Worm (Caenorhabditis elegans) whole organism, L4 larva: ENCODE results near the gene K08F9.1.

Experiments
- F10B5.3 ChIP-seq: sonication (generic microtip); optimal IDR thresholded peaks from 2 replicates; lab custom pipeline; 2016; ENCODE audit warnings: mild to moderate bottlenecking, missing genetic modification characterization, missing compliant biosample characterization
- T20F7.1 ChIP-seq: fragments of 200-800 bp; sonication (Bioruptor generic); optimal IDR thresholded peaks from 2 replicates; lab custom pipeline; 2018; ENCODE audit warnings: mild to moderate bottlenecking, missing genetic modification characterization, missing compliant biosample characterization
- T26A8.4 ChIP-seq: fragments of 200-800 bp; sonication (Bioruptor generic); IDR thresholded peaks from 2 replicates; pipeline ENCODE4 v1.3.6; 2022; ENCODE audit warnings: missing genetic modification characterization, missing compliant biosample characterization
- Y48G9A.11 ChIP-seq: fragments of 200-800 bp; sonication (Bioruptor generic); IDR thresholded peaks from 2 replicates; pipeline ENCODE4 v1.3.6; 2022; ENCODE audit warnings: missing genetic modification reagents, missing genetic modification characterization, missing compliant biosample characterization
- Y5F2A.4 ChIP-seq: fragments of 200-800 bp; sonication (Bioruptor generic); optimal IDR thresholded peaks from 2 replicates; lab custom pipeline; 2018; ENCODE audit warnings: mild to moderate bottlenecking, missing genetic modification characterization, missing compliant biosample characterization
- arid-1 ChIP-seq: fragments of 200-800 bp; sonication (Bioruptor generic); conservative IDR thresholded peaks from 2 replicates; pipeline ENCODE4 v1.3.6; 2022; ENCODE audit warnings: missing genetic modification reagents, missing genetic modification characterization, missing compliant biosample characterization
- ceh-32 ChIP-seq: sonication (generic microtip); optimal IDR thresholded peaks from 2 replicates; lab custom pipeline; 2016; ENCODE audit warnings: mild to moderate bottlenecking, missing genetic modification characterization, missing compliant biosample characterization; ENCODE audit not compliant: poor library complexity
- ceh-44 ChIP-seq: fragments of 200-800 bp; sonication (Bioruptor generic); IDR thresholded peaks from 2 replicates; pipeline ENCODE4 v1.3.6; 2022; ENCODE audit warnings: missing genetic modification reagents, missing genetic modification characterization, missing compliant biosample characterization
- ceh-82 ChIP-seq: sonication (generic microtip); optimal IDR thresholded peaks from 2 replicates; lab custom pipeline; 2017; ENCODE audit warnings: missing biosample characterization, missing genetic modification characterization
- ces-1 ChIP-seq: fragments of 150-350 bp; sonication (generic microtip); optimal IDR thresholded peaks from 4 replicates; lab custom pipeline; 2014; ENCODE audit warnings: missing biosample characterization, missing genetic modification reagents, missing genetic modification characterization
- cey-2 ChIP-seq: sonication (generic microtip); optimal IDR thresholded peaks from 3 replicates; lab custom pipeline; 2017; ENCODE audit warnings: missing genetic modification characterization, mild to moderate bottlenecking, missing compliant biosample characterization, antibody characterized with exemption, borderline replicate concordance; ENCODE audit not compliant: insufficient read depth
- daf-16 ChIP-seq, 3 experiments: sonication (generic microtip); optimal IDR thresholded peaks; 2 replicates each; lab custom pipeline; 2016 to 2017; ENCODE audit warnings: missing genetic modification characterization in 3 of 3, missing genetic modification reagents in 3 of 3, mild to moderate bottlenecking in 2 of 3, missing compliant biosample characterization in 2 of 3, missing biosample characterization in 1 of 3, moderate library complexity in 1 of 3
- dmd-6 ChIP-seq: fragments of 200-800 bp; sonication (Bioruptor generic); IDR thresholded peaks from 2 replicates; pipeline ENCODE4 v1.3.6; 2022; ENCODE audit warnings: missing genetic modification reagents, missing genetic modification characterization, missing compliant biosample characterization
- dmd-8 ChIP-seq: fragments of 200-800 bp; sonication (Bioruptor generic); IDR thresholded peaks from 2 replicates; pipeline ENCODE4 v1.3.6; 2022; ENCODE audit warnings: missing genetic modification characterization, missing compliant biosample characterization
- dmd-9 ChIP-seq: fragments of 200-800 bp; sonication (Bioruptor generic); IDR thresholded peaks from 2 replicates; pipeline ENCODE4 v1.3.6; 2022; ENCODE audit warnings: missing genetic modification reagents, missing genetic modification characterization, missing compliant biosample characterization
- egl-27 ChIP-seq: sonication (generic microtip); optimal IDR thresholded peaks from 3 replicates; lab custom pipeline; 2017; ENCODE audit warnings: missing biosample characterization, missing genetic modification reagents, missing genetic modification characterization
- egl-43 ChIP-seq: fragments of 200-800 bp; sonication (Bioruptor generic); IDR thresholded peaks from 2 replicates; pipeline ENCODE4 v1.3.6; 2022; ENCODE audit warnings: missing genetic modification reagents, missing genetic modification characterization, missing compliant biosample characterization
- hif-1 ChIP-seq, 2 experiments: sonication (generic microtip); optimal IDR thresholded peaks; 2 replicates each; lab custom pipeline; 2016 to 2017; ENCODE audit warnings: missing compliant biosample characterization in 2 of 2, missing genetic modification characterization in 2 of 2, missing genetic modification reagents in 2 of 2, missing genotype in 2 of 2, mild to moderate bottlenecking in 1 of 2
- hlh-11 ChIP-seq: fragments of 200-800 bp; sonication (Bioruptor generic); optimal IDR thresholded peaks from 2 replicates; lab custom pipeline; 2018; ENCODE audit warnings: mild to moderate bottlenecking, missing genetic modification characterization, missing compliant biosample characterization
- hlh-30 ChIP-seq: sonication (generic microtip); optimal IDR thresholded peaks from 2 replicates; lab custom pipeline; 2017; ENCODE audit warnings: antibody characterized with exemption, mild to moderate bottlenecking, missing genetic modification characterization, missing compliant biosample characterization; ENCODE audit not compliant: insufficient read depth
- lin-1 ChIP-seq: fragments of 200-800 bp; sonication (Bioruptor generic); IDR thresholded peaks from 2 replicates; pipeline ENCODE4 v1.3.6; 2022; ENCODE audit warnings: missing genetic modification reagents, missing genetic modification characterization, missing compliant biosample characterization
- lin-13 ChIP-seq: fragments of 150-350 bp; optimal IDR thresholded peaks from 2 replicates; lab custom pipeline; 2014; ENCODE audit warnings: missing biosample characterization, missing genetic modification reagents, missing genetic modification characterization
- lin-29 ChIP-seq: fragments of 200-800 bp; sonication (Bioruptor generic); IDR thresholded peaks from 2 replicates; pipeline ENCODE4 v1.3.6; 2022; ENCODE audit warnings: missing genetic modification reagents, missing genetic modification characterization, missing compliant biosample characterization
- lin-39 ChIP-seq: fragments of 150-350 bp; optimal IDR thresholded peaks from 2 replicates; lab custom pipeline; 2014; ENCODE audit warnings: missing biosample characterization, missing genetic modification reagents, missing genetic modification characterization
- lir-3 ChIP-seq: sonication (generic microtip); optimal IDR thresholded peaks from 2 replicates; lab custom pipeline; 2016; ENCODE audit warnings: mild to moderate bottlenecking, missing genetic modification characterization, missing compliant biosample characterization
- lsy-2 ChIP-seq, 2 experiments: fragments of 150-350 bp in 1 of 2; sonication (generic microtip) in 1 of 2; optimal IDR thresholded peaks; 2 replicates each; lab custom pipeline; 2014 to 2017; ENCODE audit warnings: missing biosample characterization in 2 of 2, missing genetic modification characterization in 2 of 2
- madf-5 ChIP-seq, 2 experiments: fragments of 200-800 bp; sonication (Bioruptor generic); IDR thresholded peaks; 2 replicates each; pipeline ENCODE4 v1.3.6; 2022; ENCODE audit warnings: missing compliant biosample characterization in 2 of 2, missing genetic modification characterization in 2 of 2
- mep-1 ChIP-seq: fragments of 150-350 bp; sonication (generic microtip); optimal IDR thresholded peaks from 3 replicates; lab custom pipeline; 2014; ENCODE audit warnings: missing biosample characterization, missing genetic modification characterization
- mes-2 ChIP-seq: sonication (generic microtip); optimal IDR thresholded peaks from 2 replicates; lab custom pipeline; 2016; ENCODE audit warnings: missing genotype, mild to moderate bottlenecking, missing genetic modification characterization, missing compliant biosample characterization; ENCODE audit not compliant: poor library complexity, severe bottlenecking
- nhr-10 ChIP-seq: fragments of 150-350 bp; optimal IDR thresholded peaks from 2 replicates; lab custom pipeline; 2014; ENCODE audit warnings: missing biosample characterization, missing genetic modification characterization
- nhr-111 ChIP-seq: fragments of 200-800 bp; sonication (Bioruptor generic); optimal IDR thresholded peaks from 2 replicates; lab custom pipeline; 2018; ENCODE audit warnings: mild to moderate bottlenecking, missing genetic modification characterization, missing compliant biosample characterization
- nhr-28 ChIP-seq: fragments of 150-350 bp; optimal IDR thresholded peaks from 2 replicates; lab custom pipeline; 2014; ENCODE audit warnings: missing biosample characterization, missing genetic modification characterization
- nhr-48 ChIP-seq: sonication (generic microtip); optimal IDR thresholded peaks from 2 replicates; lab custom pipeline; 2016; ENCODE audit warnings: mild to moderate bottlenecking, missing genetic modification characterization, missing compliant biosample characterization
- nhr-6 ChIP-seq: fragments of 150-350 bp; optimal IDR thresholded peaks from 2 replicates; lab custom pipeline; 2014; ENCODE audit warnings: missing biosample characterization, missing genetic modification characterization
- pqm-1 ChIP-seq: sonication (generic microtip); optimal IDR thresholded peaks from 2 replicates; lab custom pipeline; 2017; ENCODE audit warnings: missing biosample characterization, missing genetic modification characterization
- snpc-1.2 ChIP-seq: fragments of 200-800 bp; sonication (Bioruptor generic); IDR thresholded peaks from 2 replicates; pipeline ENCODE4 v1.3.6; 2022; ENCODE audit warnings: missing genetic modification reagents, missing genetic modification characterization, missing compliant biosample characterization
- tag-97 ChIP-seq: fragments of 200-800 bp; sonication (Bioruptor generic); IDR thresholded peaks from 2 replicates; pipeline ENCODE4 v1.3.6; 2022; ENCODE audit warnings: missing genetic modification characterization, missing compliant biosample characterization
- unc-39 ChIP-seq: sonication (generic microtip); optimal IDR thresholded peaks from 2 replicates; lab custom pipeline; 2017; ENCODE audit warnings: missing biosample characterization, missing genetic modification characterization
- zip-11 ChIP-seq: fragments of 200-800 bp; sonication (Bioruptor generic); IDR thresholded peaks from 2 replicates; pipeline ENCODE4 v1.3.6; 2022; ENCODE audit warnings: missing genetic modification characterization, missing compliant biosample characterization
- ztf-11 ChIP-seq: fragments of 150-350 bp; optimal IDR thresholded peaks from 2 replicates; lab custom pipeline; 2014; ENCODE audit warnings: missing biosample characterization, missing genetic modification characterization
- ztf-7 ChIP-seq: fragments of 150-350 bp; optimal IDR thresholded peaks from 2 replicates; lab custom pipeline; 2014; ENCODE audit warnings: missing biosample characterization, missing genetic modification characterization

K08F9.1 gene

ce11 chrV:15136772-15137171 is 6.4 kb downstream of the K08F9.1 start, which contains the start of gene aipl-1 (continued):
- TF ChIP-seq lsy-2 (tag; optimal IDR thresholded peaks at IDR 0.05; lab: Kevin White, UChicago) (peak in 1 of 2 experiments; percentile 46), cey-2 (no peak), Y5F2A.4 (GFP tag; lab: Kevin White, UChicago) (no peak), arid-1 (GFP tag; lab: Robert Waterston, UW) (no peak), T26A8.4 (GFP tag; lab: Robert Waterston, UW) (no peak), ztf-7 (no peak), dmd-9 (GFP tag; lab: Robert Waterston, UW) (no peak), hif-1 (tag; optimal IDR thresholded peaks at IDR 0.05; lab: Kevin White, UChicago) (peak in 1 of 2 experiments; percentile 72), hlh-30 (peak; percentile 63), Y48G9A.11 (GFP tag; lab: Robert Waterston, UW) (no peak), lin-29 (GFP tag; lab: Robert Waterston, UW) (no peak), lin-1 (no peak), lir-3 (tag; lab: Kevin White, UChicago) (no peak), nhr-111 (no peak), ztf-11 (tag; lab: Kevin White, UChicago) (no peak), ces-1 (no peak), ceh-82 (tag; lab: Kevin White, UChicago) (no peak), hlh-11 (tag; lab: Kevin White, UChicago) (peak; percentile 31), F10B5.3 (tag; lab: Kevin White, UChicago) (no peak), pqm-1 (tag; lab: Kevin White, UChicago) (no peak), mes-2 (tag; lab: Kevin White, UChicago) (peak; percentile 94), ceh-32 (no peak)

- no peak for TF ChIP-seq zip-11 (GFP tag; lab: Robert Waterston, UW)
- TF ChIP-seq ceh-44 (GFP tag; lab: Robert Waterston, UW) = no peak
- TF ChIP-seq egl-43 (GFP tag; lab: Robert Waterston, UW) = no peak
- TF ChIP-seq dmd-6 (GFP tag; lab: Robert Waterston, UW) = peak; percentile 16; the same call in 1 of the 2 replicates
- no peak for TF ChIP-seq F10B5.3 (tag; lab: Kevin White, UChicago)
- no peak for TF ChIP-seq T20F7.1 (GFP tag; lab: Kevin White, UChicago)
- no peak for TF ChIP-seq daf-16 (GFP tag; optimal IDR thresholded peaks at IDR 0.05; lab: Kevin White, UChicago)
- TF ChIP-seq daf-16 (tag; optimal IDR thresholded peaks at IDR 0.05; lab: Kevin White, UChicago) = peak; percentile 25
- TF ChIP-seq dmd-9 (GFP tag; lab: Robert Waterston, UW) = no peak
- TF ChIP-seq nhr-6 (tag; lab: Kevin White, UChicago) = peak; percentile 8
- TF ChIP-seq lin-13 (GFP tag; lab: Kevin White, UChicago) = no peak
- TF ChIP-seq ceh-32 = no peak
- TF ChIP-seq ces-1 = no peak
- peak; percentile 36 for TF ChIP-seq nhr-28 (tag; lab: Kevin White, UChicago)
Measured at ce11 chrV:15133812-15134211, 9.4 kb downstream of the K08F9.1 start.

- TF ChIP-seq nhr-10 (no peak), egl-27 (no peak), unc-39 (tag; lab: Kevin White, UChicago) (no peak), madf-5 (GFP tag; IDR thresholded peaks at IDR 0.05; lab: Robert Waterston, UW) (no peak), lin-1 (no peak), snpc-1.2 (GFP tag; lab: Robert Waterston, UW) (no peak), dmd-9 (GFP tag; lab: Robert Waterston, UW) (no peak), lin-39 (tag; lab: Kevin White, UChicago) (no peak), mes-2 (tag; lab: Kevin White, UChicago) (no peak), hlh-11 (tag; lab: Kevin White, UChicago) (no peak), mep-1 (tag; lab: Kevin White, UChicago) (no peak), tag-97 (GFP tag; lab: Robert Waterston, UW) (no peak), nhr-6 (tag; lab: Kevin White, UChicago) (no peak), nhr-48 (tag; lab: Kevin White, UChicago) (no peak), ces-1 (no peak), dmd-8 (GFP tag; lab: Robert Waterston, UW) (no peak)
Measured at ce11 chrV:15132423-15132822, 10.8 kb downstream of the K08F9.1 start, which contains the start of gene str-171. Gene str-171, minus strand, starts transcription at chrV:15132523.
